Worm (Caenorhabditis elegans) whole organism, L4 larva: Measurements from ENCODE around the gene R13H4.2.

ENCODE experiments used
- F10B5.3 ChIP-seq: sonication (generic microtip); optimal IDR thresholded peaks from 2 replicates; lab custom pipeline; 2016; ENCODE audit warnings: mild to moderate bottlenecking, missing genetic modification characterization, missing compliant biosample characterization
- F37D6.2 ChIP-seq: sonication (generic microtip); optimal IDR thresholded peaks from 2 replicates; lab custom pipeline; 2016; ENCODE audit warnings: mild to moderate bottlenecking, missing genetic modification characterization, missing compliant biosample characterization
- F44E2.7 ChIP-seq: fragments of 200-800 bp; sonication (Bioruptor generic); IDR thresholded peaks from 2 replicates; pipeline ENCODE4 v2.1.2; 2022; ENCODE audit warnings: missing genetic modification characterization, missing compliant biosample characterization
- T26A8.4 ChIP-seq: fragments of 200-800 bp; sonication (Bioruptor generic); IDR thresholded peaks from 2 replicates; pipeline ENCODE4 v1.3.6; 2022; ENCODE audit warnings: missing genetic modification characterization, missing compliant biosample characterization
- Y5F2A.4 ChIP-seq: fragments of 200-800 bp; sonication (Bioruptor generic); optimal IDR thresholded peaks from 2 replicates; lab custom pipeline; 2018; ENCODE audit warnings: mild to moderate bottlenecking, missing genetic modification characterization, missing compliant biosample characterization
- aha-1 ChIP-seq: fragments of 150-350 bp; peaks from one replicate; lab custom pipeline; 2014; ENCODE audit warnings: missing biosample characterization, missing genetic modification characterization
- aly-2 ChIP-seq: sonication (generic microtip); optimal IDR thresholded peaks from 2 replicates; lab custom pipeline; 2018; ENCODE audit warnings: missing biosample characterization, missing genetic modification characterization
- ceh-20 ChIP-seq: fragments of 200-800 bp; sonication (Bioruptor generic); IDR thresholded peaks from 2 replicates; pipeline ENCODE4 v1.3.6; 2022; ENCODE audit warnings: missing genetic modification reagents, missing genetic modification characterization, missing compliant biosample characterization
- ceh-28 ChIP-seq: fragments of 150-350 bp; optimal IDR thresholded peaks from 2 replicates; lab custom pipeline; 2014; ENCODE audit warnings: missing biosample characterization, missing genetic modification reagents, missing genetic modification characterization
- ceh-32 ChIP-seq: sonication (generic microtip); optimal IDR thresholded peaks from 2 replicates; lab custom pipeline; 2016; ENCODE audit warnings: mild to moderate bottlenecking, missing genetic modification characterization, missing compliant biosample characterization; ENCODE audit not compliant: poor library complexity
- ceh-44 ChIP-seq: fragments of 200-800 bp; sonication (Bioruptor generic); IDR thresholded peaks from 2 replicates; pipeline ENCODE4 v1.3.6; 2022; ENCODE audit warnings: missing genetic modification reagents, missing genetic modification characterization, missing compliant biosample characterization
- ceh-62 ChIP-seq: sonication (generic microtip); optimal IDR thresholded peaks from 2 replicates; lab custom pipeline; 2017; ENCODE audit warnings: missing biosample characterization, missing genetic modification characterization
- ces-1 ChIP-seq: fragments of 150-350 bp; sonication (generic microtip); optimal IDR thresholded peaks from 4 replicates; lab custom pipeline; 2014; ENCODE audit warnings: missing biosample characterization, missing genetic modification reagents, missing genetic modification characterization
- daf-16 ChIP-seq, 3 experiments: sonication (generic microtip); optimal IDR thresholded peaks; 2 replicates each; lab custom pipeline; 2016 to 2017; ENCODE audit warnings: missing genetic modification characterization in 3 of 3, missing genetic modification reagents in 3 of 3, mild to moderate bottlenecking in 2 of 3, missing compliant biosample characterization in 2 of 3, missing biosample characterization in 1 of 3, moderate library complexity in 1 of 3
- dmd-6 ChIP-seq: fragments of 200-800 bp; sonication (Bioruptor generic); IDR thresholded peaks from 2 replicates; pipeline ENCODE4 v1.3.6; 2022; ENCODE audit warnings: missing genetic modification reagents, missing genetic modification characterization, missing compliant biosample characterization
- dve-1 ChIP-seq: sonication (generic microtip); optimal IDR thresholded peaks from 2 replicates; lab custom pipeline; 2017; ENCODE audit warnings: antibody characterized with exemption, mild to moderate bottlenecking, missing genetic modification characterization, missing compliant biosample characterization; ENCODE audit not compliant: insufficient read depth
- egl-43 ChIP-seq: fragments of 200-800 bp; sonication (Bioruptor generic); IDR thresholded peaks from 2 replicates; pipeline ENCODE4 v1.3.6; 2022; ENCODE audit warnings: missing genetic modification reagents, missing genetic modification characterization, missing compliant biosample characterization
- hlh-11 ChIP-seq: fragments of 200-800 bp; sonication (Bioruptor generic); optimal IDR thresholded peaks from 2 replicates; lab custom pipeline; 2018; ENCODE audit warnings: mild to moderate bottlenecking, missing genetic modification characterization, missing compliant biosample characterization
- hlh-30 ChIP-seq: sonication (generic microtip); optimal IDR thresholded peaks from 2 replicates; lab custom pipeline; 2017; ENCODE audit warnings: antibody characterized with exemption, mild to moderate bottlenecking, missing genetic modification characterization, missing compliant biosample characterization; ENCODE audit not compliant: insufficient read depth
- lin-29 ChIP-seq: fragments of 200-800 bp; sonication (Bioruptor generic); IDR thresholded peaks from 2 replicates; pipeline ENCODE4 v1.3.6; 2022; ENCODE audit warnings: missing genetic modification reagents, missing genetic modification characterization, missing compliant biosample characterization
- lsy-2 ChIP-seq, 2 experiments: fragments of 150-350 bp in 1 of 2; sonication (generic microtip) in 1 of 2; optimal IDR thresholded peaks; 2 replicates each; lab custom pipeline; 2014 to 2017; ENCODE audit warnings: missing biosample characterization in 2 of 2, missing genetic modification characterization in 2 of 2
- mdl-1 ChIP-seq, 2 experiments: fragments of 150-350 bp in 1 of 2; sonication (generic microtip) in 1 of 2; optimal IDR thresholded peaks; 2 replicates each; lab custom pipeline; 2014 to 2017; ENCODE audit warnings: missing biosample characterization in 2 of 2, missing genetic modification characterization in 2 of 2
- mep-1 ChIP-seq: fragments of 150-350 bp; sonication (generic microtip); optimal IDR thresholded peaks from 3 replicates; lab custom pipeline; 2014; ENCODE audit warnings: missing biosample characterization, missing genetic modification characterization
- nhr-10 ChIP-seq: fragments of 150-350 bp; optimal IDR thresholded peaks from 2 replicates; lab custom pipeline; 2014; ENCODE audit warnings: missing biosample characterization, missing genetic modification characterization
- nhr-11 ChIP-seq: fragments of 150-350 bp; optimal IDR thresholded peaks from 2 replicates; lab custom pipeline; 2014; ENCODE audit warnings: missing biosample characterization, missing genetic modification characterization
- nhr-111 ChIP-seq: fragments of 200-800 bp; sonication (Bioruptor generic); optimal IDR thresholded peaks from 2 replicates; lab custom pipeline; 2018; ENCODE audit warnings: mild to moderate bottlenecking, missing genetic modification characterization, missing compliant biosample characterization
- nhr-28 ChIP-seq: fragments of 150-350 bp; optimal IDR thresholded peaks from 2 replicates; lab custom pipeline; 2014; ENCODE audit warnings: missing biosample characterization, missing genetic modification characterization
- pha-4 ChIP-seq, 2 experiments: fragments of 150-350 bp in 1 of 2; fragments of 200-800 bp in 1 of 2; sonication (Bioruptor generic) in 1 of 2; IDR thresholded peaks in 1 of 2; optimal IDR thresholded peaks in 1 of 2; 2 replicates each; pipeline versions ENCODE4 v1.3.6 to Lab custom; 2014 to 2022; ENCODE audit warnings: missing genetic modification characterization in 2 of 2, missing genetic modification reagents in 2 of 2, missing biosample characterization in 1 of 2, missing compliant biosample characterization in 1 of 2
- rbr-2 ChIP-seq: sonication (generic microtip); optimal IDR thresholded peaks from 2 replicates; lab custom pipeline; 2016; ENCODE audit warnings: missing genotype, missing genetic modification characterization, missing compliant biosample characterization
- skn-1 ChIP-seq: fragments of 150-350 bp; optimal IDR thresholded peaks from 2 replicates; lab custom pipeline; 2014; ENCODE audit warnings: missing biosample characterization, missing genetic modification characterization
- unc-62 ChIP-seq, 3 experiments: fragments of 150-350 bp in 1 of 3; sonication (generic microtip); optimal IDR thresholded peaks in 2 of 3; peaks in 1 of 3; 1 replicate in 1 of 3; 2 replicates in 2 of 3; lab custom pipeline; 2014 to 2017; ENCODE audit warnings: missing biosample characterization in 3 of 3, missing genetic modification characterization in 3 of 3, missing genetic modification reagents in 3 of 3, missing genotype in 1 of 3
- zfp-2 ChIP-seq: sonication (generic microtip); optimal IDR thresholded peaks from 2 replicates; lab custom pipeline; 2016; ENCODE audit warnings: mild to moderate bottlenecking, missing genetic modification characterization, missing compliant biosample characterization
- ztf-11 ChIP-seq: fragments of 150-350 bp; optimal IDR thresholded peaks from 2 replicates; lab custom pipeline; 2014; ENCODE audit warnings: missing biosample characterization, missing genetic modification characterization

Gene R13H4.2

DNA sequence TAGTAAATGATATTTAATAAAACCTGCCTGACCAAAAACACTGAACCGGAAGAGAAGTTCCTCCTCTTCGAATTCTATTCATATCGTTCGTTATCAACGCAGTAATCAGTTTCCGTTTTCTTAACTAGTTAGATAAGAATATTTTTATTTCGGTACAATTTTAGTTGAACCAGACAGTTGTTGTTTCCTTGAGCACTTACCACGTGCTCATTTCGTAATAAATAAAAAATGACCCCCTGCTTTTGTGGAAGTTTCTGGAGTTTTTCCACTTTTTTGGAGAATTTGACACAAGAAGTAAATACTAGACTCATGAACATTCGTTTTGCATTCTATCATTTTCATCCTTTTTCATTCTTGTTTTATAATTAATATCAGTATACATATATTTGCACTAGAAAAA is 17.5 kb downstream of the R13H4.2 start:
- TF ChIP-seq ceh-44 (GFP tag; lab: Robert Waterston, UW) = no peak
- no peak for TF ChIP-seq F10B5.3 (tag; lab: Kevin White, UChicago)
- peak; percentile 10 for TF ChIP-seq dve-1 (tag; lab: Kevin White, UChicago)
- no peak for TF ChIP-seq zfp-2 (tag; lab: Kevin White, UChicago)
- TF ChIP-seq daf-16 (GFP tag; optimal IDR thresholded peaks at IDR 0.05; lab: Kevin White, UChicago) = no peak
- peak; percentile 52 for TF ChIP-seq daf-16 (tag; optimal IDR thresholded peaks at IDR 0.05; lab: Kevin White, UChicago)
- no peak for TF ChIP-seq F44E2.7 (GFP tag; lab: Robert Waterston, UW)
- TF ChIP-seq ceh-62 (tag; lab: Kevin White, UChicago) = no peak
- no peak for TF ChIP-seq T26A8.4 (GFP tag; lab: Robert Waterston, UW)
- peak in 1 of 2 experiments; percentile 8 for TF ChIP-seq mdl-1 (tag; optimal IDR thresholded peaks at IDR 0.05; lab: Kevin White, UChicago)
- TF ChIP-seq ztf-11 = no peak
- no peak for TF ChIP-seq Y5F2A.4 (GFP tag; lab: Kevin White, UChicago)

DNA sequence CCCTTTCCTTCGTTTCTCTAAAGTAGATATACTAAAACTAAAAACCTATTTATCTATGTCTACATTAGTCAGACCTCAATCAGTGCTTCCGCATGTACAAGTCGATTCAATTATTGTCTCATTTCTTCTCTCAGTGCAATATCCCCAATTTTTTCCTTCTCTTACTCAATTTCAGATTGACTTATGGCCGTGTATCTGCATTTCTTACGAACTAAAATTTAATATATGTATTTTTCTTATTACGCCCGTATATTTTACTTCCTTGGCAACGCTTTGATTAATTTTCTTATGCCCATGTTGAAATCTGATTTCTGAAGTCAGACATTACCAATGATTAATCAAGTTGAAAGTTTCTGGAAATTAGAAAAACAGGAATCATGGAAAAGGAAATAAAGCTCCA is 18.7 kb downstream of the R13H4.2 start:
- TF ChIP-seq unc-62 (GFP tag; optimal IDR thresholded peaks at IDR 0.05 in 1 of 2; lab: Kevin White, UChicago) = peak in 1 of 2 experiments; percentile 43
- TF ChIP-seq unc-62 (tag; optimal IDR thresholded peaks at IDR 0.05; lab: Kevin White, UChicago) = no peak
- peak; percentile 8 for TF ChIP-seq rbr-2 (tag; lab: Kevin White, UChicago)
- TF ChIP-seq lsy-2 (tag; optimal IDR thresholded peaks at IDR 0.05; lab: Kevin White, UChicago) = peak in 1 of 2 experiments; percentile 14
- TF ChIP-seq F37D6.2 (tag; lab: Kevin White, UChicago) = peak; percentile 12
- no peak for TF ChIP-seq ceh-32 (tag; lab: Kevin White, UChicago)
- peak; percentile 60 for TF ChIP-seq ces-1 (GFP tag; lab: Kevin White, UChicago)
- peak; percentile 42 for TF ChIP-seq nhr-11 (tag; lab: Kevin White, UChicago)
- no peak for TF ChIP-seq ceh-20

DNA sequence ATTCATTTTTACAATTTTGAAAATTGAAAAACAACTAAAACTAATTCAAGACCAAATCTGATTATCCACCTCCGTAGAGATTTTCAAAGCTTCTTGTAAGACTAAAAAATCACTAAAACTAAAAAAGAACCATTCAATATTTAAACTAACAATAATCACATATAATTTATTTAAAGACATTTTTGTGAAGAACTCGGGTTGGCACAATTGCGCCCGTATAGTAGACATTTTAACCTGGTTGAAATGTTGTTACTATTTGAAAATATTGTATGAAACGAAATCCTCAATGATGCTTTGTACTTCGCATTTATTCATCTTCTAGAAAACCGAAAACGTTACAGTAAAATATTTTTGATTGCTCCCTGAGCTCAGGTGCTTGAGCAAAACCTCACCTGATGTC is 19.8 kb downstream of the R13H4.2 start:
- TF ChIP-seq unc-62 (GFP tag; optimal IDR thresholded peaks at IDR 0.05 in 1 of 2; lab: Kevin White, UChicago) (peak in 1 of 2 experiments; percentile 74), unc-62 (tag; optimal IDR thresholded peaks at IDR 0.05; lab: Kevin White, UChicago) (no peak), pha-4 (GFP tag; IDR thresholded peaks at IDR 0.05; lab: Robert Waterston, UW) (no peak), pha-4 (tag; optimal IDR thresholded peaks at IDR 0.05; lab: Kevin White, UChicago) (no peak), nhr-10 (tag; lab: Kevin White, UChicago) (no peak), aha-1 (tag; lab: Kevin White, UChicago) (peak; percentile 75)
- TF ChIP-seq, all 104 proteins: peak for 2

ce11 chrV:11857756-11858155 is 21.6 kb downstream of the R13H4.2 start:
- TF ChIP-seq aly-2 (no peak), nhr-28 (tag; lab: Kevin White, UChicago) (peak; percentile 25), skn-1 (tag; lab: Kevin White, UChicago) (no peak), aha-1 (tag; lab: Kevin White, UChicago) (peak; percentile 97), hlh-11 (tag; lab: Kevin White, UChicago) (peak; percentile 1), lin-29 (GFP tag; lab: Robert Waterston, UW) (no peak), mep-1 (tag; lab: Kevin White, UChicago) (peak; percentile 4), ceh-28 (no peak), dmd-6 (peak; percentile 25; the same call in 1 of the 2 replicates), egl-43 (GFP tag; lab: Robert Waterston, UW) (no peak), nhr-111 (GFP tag; lab: Kevin White, UChicago) (no peak), hlh-30 (tag; lab: Kevin White, UChicago) (peak; percentile 39), mdl-1 (tag; optimal IDR thresholded peaks at IDR 0.05; lab: Kevin White, UChicago) (peak; percentile 8 to 17)
